Worm (Caenorhabditis elegans): ENCODE data around the gene K08B12.1.

The K08B12.1 gene

DNA sequence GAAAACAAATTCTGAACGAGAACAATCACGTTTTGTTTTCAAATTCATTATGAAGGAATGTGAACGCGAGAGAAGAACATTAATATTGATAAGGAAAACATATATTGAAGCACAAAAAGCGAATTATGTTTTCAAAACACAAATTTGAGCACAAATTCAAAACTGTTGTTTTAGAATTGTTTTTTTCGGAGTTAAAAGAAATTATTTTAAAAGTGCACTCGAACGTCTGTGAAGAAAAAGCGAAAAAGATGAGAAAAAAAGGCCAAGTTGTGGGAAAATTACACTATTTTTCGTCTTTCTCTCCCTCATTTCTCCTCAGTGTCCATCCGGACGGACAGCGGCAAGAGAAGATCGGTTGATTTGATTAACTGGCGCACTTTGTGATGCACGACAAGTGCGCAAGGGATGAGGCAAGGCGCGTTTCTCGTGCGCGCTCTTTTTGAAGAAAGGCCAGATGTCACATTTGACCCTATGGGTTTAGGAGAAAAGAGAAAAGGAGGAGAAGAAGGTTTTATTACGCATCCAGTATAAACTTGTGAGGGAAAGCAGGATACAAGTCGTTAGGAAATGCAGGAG, 8.2 kb downstream of the K08B12.1 start, which contains the start of gene mrck-1 (continued):
- TF ChIP-seq npax-4 (tag; optimal IDR thresholded peaks at IDR 0.05) (peak; percentile 40), elt-2 (tag; optimal IDR thresholded peaks at IDR 0.05) (peak; percentile 76), ama-1 (optimal IDR thresholded peaks at IDR 0.05) (no peak), ceh-31 (tag; optimal IDR thresholded peaks at IDR 0.05) (peak; percentile 92), che-1 (tag; optimal IDR thresholded peaks at IDR 0.05) (peak; percentile 63), hlh-13 (GFP tag; optimal IDR thresholded peaks at IDR 0.05) (peak; percentile 18), dve-1 (tag; optimal IDR thresholded peaks at IDR 0.05) (peak; percentile 80), ceh-48 (tag; optimal IDR thresholded peaks at IDR 0.05) (peak; percentile 76), ceh-34 (tag; optimal IDR thresholded peaks at IDR 0.05) (peak; percentile 89), hlh-15 (tag; optimal IDR thresholded peaks at IDR 0.05) (peak; percentile 41), ceh-6 (GFP tag; optimal IDR thresholded peaks at IDR 0.05) (peak; percentile 72), nhr-232 (tag; optimal IDR thresholded peaks at IDR 0.05) (peak; percentile 59), ceh-14 (tag; optimal IDR thresholded peaks at IDR 0.05) (peak; percentile 95), ceh-2 (tag; optimal IDR thresholded peaks at IDR 0.05) (peak; percentile 74), eyg-1 (tag; optimal IDR thresholded peaks at IDR 0.05) (peak; percentile 54), ttx-3 (tag; optimal IDR thresholded peaks at IDR 0.05) (peak; percentile 64), hlh-30 (tag; optimal IDR thresholded peaks at IDR 0.05; ENCODE audit: insufficient read depth) (peak; percentile 80), sox-2 (GFP tag; IDR thresholded peaks at IDR 0.05) (peak; percentile 44; the same call in 1 of the 2 replicates), ceh-9 (tag; optimal IDR thresholded peaks at IDR 0.05) (no peak), lin-11 (tag; optimal IDR thresholded peaks at IDR 0.05) (peak; percentile 34), K09A11.1 (tag; optimal IDR thresholded peaks at IDR 0.05; ENCODE audit: insufficient read depth) (peak; percentile 87), ceh-22 (tag; optimal IDR thresholded peaks at IDR 0.05) (peak; percentile 2), ets-4 (tag; optimal IDR thresholded peaks at IDR 0.05) (peak; percentile 54), dmd-4 (tag; optimal IDR thresholded peaks at IDR 0.05; ENCODE audit: borderline replicate concordance) (peak; percentile 16), nfya-1 (tag; optimal IDR thresholded peaks at IDR 0.05) (peak; percentile 96), hlh-6 (tag; optimal IDR thresholded peaks at IDR 0.05) (no peak)

- TF ChIP-seq nfya-1 (tag; optimal IDR thresholded peaks at IDR 0.05) (no peak), unc-86 (tag; optimal IDR thresholded peaks at IDR 0.05) (no peak), hlh-8 (tag; optimal IDR thresholded peaks at IDR 0.05) (no peak), pha-4 (tag; optimal IDR thresholded peaks at IDR 0.05) (no peak), elt-4 (tag; optimal IDR thresholded peaks at IDR 0.05) (no peak), rnt-1 (tag; optimal IDR thresholded peaks at IDR 0.05) (no peak), sdc-2 (tag; optimal IDR thresholded peaks at IDR 0.05) (no peak), tbx-2 (tag; optimal IDR thresholded peaks at IDR 0.05) (no peak), pros-1 (tag; optimal IDR thresholded peaks at IDR 0.05) (no peak), hlh-30 (tag; optimal IDR thresholded peaks at IDR 0.05; ENCODE audit: insufficient read depth) (no peak), ceh-18 (tag; optimal IDR thresholded peaks at IDR 0.05) (no peak), ahr-1 (tag; optimal IDR thresholded peaks at IDR 0.05) (no peak), pqm-1 (tag; optimal IDR thresholded peaks at IDR 0.05) (no peak), npax-4 (tag; optimal IDR thresholded peaks at IDR 0.05) (no peak), K09A11.1 (tag; optimal IDR thresholded peaks at IDR 0.05; ENCODE audit: insufficient read depth) (no peak), gmeb-2 (tag; optimal IDR thresholded peaks at IDR 0.05) (no peak), fkh-6 (tag; optimal IDR thresholded peaks at IDR 0.05) (no peak), ceh-22 (tag; optimal IDR thresholded peaks at IDR 0.05) (no peak), ztf-16 (tag; optimal IDR thresholded peaks at IDR 0.05) (no peak), eyg-1 (tag; optimal IDR thresholded peaks at IDR 0.05) (no peak)
These were observed 8.8 kb downstream of the K08B12.1 start for ce11 chrV:6267978-6268377.

DNA sequence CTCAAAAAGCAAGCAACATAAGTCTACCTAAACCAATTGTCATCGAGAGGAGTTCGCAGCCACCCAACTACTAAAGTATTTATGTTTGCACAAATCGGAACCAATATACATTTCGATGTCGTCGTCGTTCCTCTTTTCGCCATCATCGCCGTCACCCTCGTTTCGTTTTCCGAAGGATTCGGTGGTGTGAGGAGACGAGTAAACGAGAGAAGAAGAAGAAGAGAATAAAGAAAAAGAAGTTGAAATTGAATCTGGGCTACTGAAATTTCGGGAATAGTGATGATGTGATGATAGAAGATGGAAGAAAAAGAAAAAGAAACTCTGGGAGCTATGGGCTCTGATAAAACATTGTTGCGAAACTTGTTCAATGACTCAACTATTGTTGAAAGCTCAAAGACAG, 9.4 kb downstream of the K08B12.1 start:
- TF ChIP-seq madf-2 (tag; optimal IDR thresholded peaks at IDR 0.05) (no peak), unc-42 (tag; optimal IDR thresholded peaks at IDR 0.05) (peak; percentile 62)
